Worm (Caenorhabditis elegans) whole organism, L4 larva: ENCODE data around the gene saps-1.

Experiments used
- D1046.2 ChIP-seq: fragments of 200-800 bp; sonication (Bioruptor generic); IDR thresholded peaks from 2 replicates; pipeline ENCODE4 v1.3.6; 2022; ENCODE audit warnings: missing genetic modification characterization, missing compliant biosample characterization
- F26F4.8 ChIP-seq: fragments of 200-800 bp; sonication (Bioruptor generic); conservative IDR thresholded peaks from 2 replicates; pipeline ENCODE4 v1.3.6; 2022; ENCODE audit warnings: missing genetic modification characterization, missing compliant biosample characterization
- F49E8.2 ChIP-seq: sonication (generic microtip); optimal IDR thresholded peaks from 2 replicates; lab custom pipeline; 2016; ENCODE audit warnings: missing compliant biosample characterization, mild to moderate bottlenecking, missing genetic modification characterization, borderline replicate concordance
- R02D3.7 ChIP-seq: fragments of 150-350 bp; sonication (generic microtip); optimal IDR thresholded peaks from 3 replicates; lab custom pipeline; 2014; ENCODE audit warnings: missing biosample characterization, missing genetic modification characterization
- T26A8.4 ChIP-seq: fragments of 200-800 bp; sonication (Bioruptor generic); IDR thresholded peaks from 2 replicates; pipeline ENCODE4 v1.3.6; 2022; ENCODE audit warnings: missing genetic modification characterization, missing compliant biosample characterization
- Y48G9A.11 ChIP-seq: fragments of 200-800 bp; sonication (Bioruptor generic); IDR thresholded peaks from 2 replicates; pipeline ENCODE4 v1.3.6; 2022; ENCODE audit warnings: missing genetic modification reagents, missing genetic modification characterization, missing compliant biosample characterization
- Y75B8A.6 ChIP-seq: fragments of 200-800 bp; sonication (Bioruptor generic); IDR thresholded peaks from 2 replicates; pipeline ENCODE4 v1.3.6; 2022; ENCODE audit warnings: missing genetic modification reagents, missing genetic modification characterization, missing compliant biosample characterization
- aha-1 ChIP-seq: fragments of 150-350 bp; peaks from one replicate; lab custom pipeline; 2014; ENCODE audit warnings: missing biosample characterization, missing genetic modification characterization
- aly-2 ChIP-seq: sonication (generic microtip); optimal IDR thresholded peaks from 2 replicates; lab custom pipeline; 2018; ENCODE audit warnings: missing biosample characterization, missing genetic modification characterization
- ama-1 ChIP-seq: fragments of 150-350 bp; optimal IDR thresholded peaks from 2 replicates; lab custom pipeline; 2014; ENCODE audit warnings: inconsistent platforms, mixed read lengths
- attf-4 ChIP-seq: sonication (generic microtip); optimal IDR thresholded peaks from 3 replicates; lab custom pipeline; 2017; ENCODE audit warnings: missing biosample characterization, missing genetic modification characterization
- ceh-44 ChIP-seq: fragments of 200-800 bp; sonication (Bioruptor generic); IDR thresholded peaks from 2 replicates; pipeline ENCODE4 v1.3.6; 2022; ENCODE audit warnings: missing genetic modification reagents, missing genetic modification characterization, missing compliant biosample characterization
- ceh-62 ChIP-seq: sonication (generic microtip); optimal IDR thresholded peaks from 2 replicates; lab custom pipeline; 2017; ENCODE audit warnings: missing biosample characterization, missing genetic modification characterization
- ces-1 ChIP-seq: fragments of 150-350 bp; sonication (generic microtip); optimal IDR thresholded peaks from 4 replicates; lab custom pipeline; 2014; ENCODE audit warnings: missing biosample characterization, missing genetic modification reagents, missing genetic modification characterization
- ctbp-1 ChIP-seq: fragments of 200-800 bp; sonication (Bioruptor generic); IDR thresholded peaks from 2 replicates; pipeline ENCODE4 v1.3.6; 2022; ENCODE audit warnings: missing genetic modification reagents, missing genetic modification characterization, missing compliant biosample characterization
- daf-12 ChIP-seq: fragments of 150-350 bp; optimal IDR thresholded peaks from 2 replicates; lab custom pipeline; 2014; ENCODE audit warnings: missing biosample characterization, missing genetic modification reagents, missing genetic modification characterization
- daf-16 ChIP-seq, 3 experiments: sonication (generic microtip); optimal IDR thresholded peaks; 2 replicates each; lab custom pipeline; 2016 to 2017; ENCODE audit warnings: missing genetic modification characterization in 3 of 3, missing genetic modification reagents in 3 of 3, mild to moderate bottlenecking in 2 of 3, missing compliant biosample characterization in 2 of 3, missing biosample characterization in 1 of 3, moderate library complexity in 1 of 3
- daf-19 ChIP-seq: fragments of 200-800 bp; sonication (Bioruptor generic); conservative IDR thresholded peaks from 2 replicates; pipeline ENCODE4 v1.3.6; 2022; ENCODE audit warnings: missing genetic modification characterization, missing compliant biosample characterization
- daf-8 ChIP-seq: fragments of 200-800 bp; sonication (Bioruptor generic); IDR thresholded peaks from 2 replicates; pipeline ENCODE4 v1.3.6; 2022; ENCODE audit warnings: missing genetic modification characterization, missing compliant biosample characterization
- dmd-9 ChIP-seq: fragments of 200-800 bp; sonication (Bioruptor generic); IDR thresholded peaks from 2 replicates; pipeline ENCODE4 v1.3.6; 2022; ENCODE audit warnings: missing genetic modification reagents, missing genetic modification characterization, missing compliant biosample characterization
- dpl-1 ChIP-seq: fragments of 150-350 bp; optimal IDR thresholded peaks from 2 replicates; lab custom pipeline; 2014; ENCODE audit warnings: missing biosample characterization, missing genetic modification reagents, missing genetic modification characterization
- dve-1 ChIP-seq: sonication (generic microtip); optimal IDR thresholded peaks from 2 replicates; lab custom pipeline; 2017; ENCODE audit warnings: antibody characterized with exemption, mild to moderate bottlenecking, missing genetic modification characterization, missing compliant biosample characterization; ENCODE audit not compliant: insufficient read depth
- hlh-11 ChIP-seq: fragments of 200-800 bp; sonication (Bioruptor generic); optimal IDR thresholded peaks from 2 replicates; lab custom pipeline; 2018; ENCODE audit warnings: mild to moderate bottlenecking, missing genetic modification characterization, missing compliant biosample characterization
- hmg-1.1 ChIP-seq: fragments of 200-800 bp; sonication (Bioruptor generic); IDR thresholded peaks from 2 replicates; pipeline ENCODE4 v1.3.6; 2022; ENCODE audit warnings: missing genetic modification reagents, missing genetic modification characterization, missing compliant biosample characterization
- lin-1 ChIP-seq: fragments of 200-800 bp; sonication (Bioruptor generic); IDR thresholded peaks from 2 replicates; pipeline ENCODE4 v1.3.6; 2022; ENCODE audit warnings: missing genetic modification reagents, missing genetic modification characterization, missing compliant biosample characterization
- lin-29 ChIP-seq: fragments of 200-800 bp; sonication (Bioruptor generic); IDR thresholded peaks from 2 replicates; pipeline ENCODE4 v1.3.6; 2022; ENCODE audit warnings: missing genetic modification reagents, missing genetic modification characterization, missing compliant biosample characterization
- lin-39 ChIP-seq: fragments of 150-350 bp; optimal IDR thresholded peaks from 2 replicates; lab custom pipeline; 2014; ENCODE audit warnings: missing biosample characterization, missing genetic modification reagents, missing genetic modification characterization
- lsy-2 ChIP-seq, 2 experiments: fragments of 150-350 bp in 1 of 2; sonication (generic microtip) in 1 of 2; optimal IDR thresholded peaks; 2 replicates each; lab custom pipeline; 2014 to 2017; ENCODE audit warnings: missing biosample characterization in 2 of 2, missing genetic modification characterization in 2 of 2
- madf-5 ChIP-seq, 2 experiments: fragments of 200-800 bp; sonication (Bioruptor generic); IDR thresholded peaks; 2 replicates each; pipeline ENCODE4 v1.3.6; 2022; ENCODE audit warnings: missing compliant biosample characterization in 2 of 2, missing genetic modification characterization in 2 of 2
- mdl-1 ChIP-seq, 2 experiments: fragments of 150-350 bp in 1 of 2; sonication (generic microtip) in 1 of 2; optimal IDR thresholded peaks; 2 replicates each; lab custom pipeline; 2014 to 2017; ENCODE audit warnings: missing biosample characterization in 2 of 2, missing genetic modification characterization in 2 of 2
- mes-2 ChIP-seq: sonication (generic microtip); optimal IDR thresholded peaks from 2 replicates; lab custom pipeline; 2016; ENCODE audit warnings: missing genotype, mild to moderate bottlenecking, missing genetic modification characterization, missing compliant biosample characterization; ENCODE audit not compliant: poor library complexity, severe bottlenecking
- mxl-2 ChIP-seq: fragments of 200-800 bp; sonication (Bioruptor generic); conservative IDR thresholded peaks from 2 replicates; pipeline ENCODE4 v1.3.6; 2022; ENCODE audit warnings: missing genetic modification reagents, missing genetic modification characterization, missing compliant biosample characterization
- mxl-3 ChIP-seq: fragments of 200-800 bp; sonication (Bioruptor generic); optimal IDR thresholded peaks from 2 replicates; lab custom pipeline; 2018; ENCODE audit warnings: mild to moderate bottlenecking, missing genetic modification characterization, missing compliant biosample characterization
- nhr-10 ChIP-seq: fragments of 150-350 bp; optimal IDR thresholded peaks from 2 replicates; lab custom pipeline; 2014; ENCODE audit warnings: missing biosample characterization, missing genetic modification characterization
- nhr-111 ChIP-seq: fragments of 200-800 bp; sonication (Bioruptor generic); optimal IDR thresholded peaks from 2 replicates; lab custom pipeline; 2018; ENCODE audit warnings: mild to moderate bottlenecking, missing genetic modification characterization, missing compliant biosample characterization
- nhr-25 ChIP-seq: sonication (generic microtip); optimal IDR thresholded peaks from 2 replicates; lab custom pipeline; 2017; ENCODE audit warnings: missing genetic modification characterization, mild to moderate bottlenecking, missing compliant biosample characterization, antibody characterized with exemption, moderate library complexity, borderline replicate concordance; ENCODE audit not compliant: insufficient read depth
- nhr-28 ChIP-seq: fragments of 150-350 bp; optimal IDR thresholded peaks from 2 replicates; lab custom pipeline; 2014; ENCODE audit warnings: missing biosample characterization, missing genetic modification characterization
- nhr-42 ChIP-seq: fragments of 200-800 bp; sonication (Bioruptor generic); IDR thresholded peaks from 2 replicates; pipeline ENCODE4 v1.3.6; 2022; ENCODE audit warnings: missing genetic modification characterization, missing compliant biosample characterization
- nhr-48 ChIP-seq: sonication (generic microtip); optimal IDR thresholded peaks from 2 replicates; lab custom pipeline; 2016; ENCODE audit warnings: mild to moderate bottlenecking, missing genetic modification characterization, missing compliant biosample characterization
- nhr-6 ChIP-seq: fragments of 150-350 bp; optimal IDR thresholded peaks from 2 replicates; lab custom pipeline; 2014; ENCODE audit warnings: missing biosample characterization, missing genetic modification characterization
- rbr-2 ChIP-seq: sonication (generic microtip); optimal IDR thresholded peaks from 2 replicates; lab custom pipeline; 2016; ENCODE audit warnings: missing genotype, missing genetic modification characterization, missing compliant biosample characterization
- saeg-2 ChIP-seq: fragments of 200-800 bp; sonication (Bioruptor generic); IDR thresholded peaks from 2 replicates; pipeline ENCODE4 v1.3.6; 2022; ENCODE audit warnings: missing genetic modification reagents, missing genetic modification characterization, missing compliant biosample characterization
- snpc-1.2 ChIP-seq: fragments of 200-800 bp; sonication (Bioruptor generic); IDR thresholded peaks from 2 replicates; pipeline ENCODE4 v1.3.6; 2022; ENCODE audit warnings: missing genetic modification reagents, missing genetic modification characterization, missing compliant biosample characterization
- spr-1 ChIP-seq: sonication (generic microtip); optimal IDR thresholded peaks from 2 replicates; lab custom pipeline; 2016; ENCODE audit warnings: mild to moderate bottlenecking, missing genetic modification characterization, missing compliant biosample characterization
- spr-3 ChIP-seq: fragments of 200-800 bp; sonication (Bioruptor generic); optimal IDR thresholded peaks from 2 replicates; lab custom pipeline; 2018; ENCODE audit warnings: mild to moderate bottlenecking, missing genetic modification characterization, missing compliant biosample characterization
- tra-1 ChIP-seq: fragments of 200-800 bp; sonication (Bioruptor generic); IDR thresholded peaks from 2 replicates; pipeline ENCODE4 v1.3.6; 2022; ENCODE audit warnings: missing genetic modification reagents, missing genetic modification characterization, missing compliant biosample characterization
- unc-130 ChIP-seq: sonication (generic microtip); optimal IDR thresholded peaks from 2 replicates; lab custom pipeline; 2016; ENCODE audit warnings: missing genetic modification reagents, missing genetic modification characterization, missing compliant biosample characterization
- zag-1 ChIP-seq: fragments of 150-350 bp; optimal IDR thresholded peaks from 2 replicates; lab custom pipeline; 2014; ENCODE audit warnings: missing biosample characterization, missing genetic modification characterization

The saps-1 gene

ce11 chrII:11345570-11346029 is 48.1 kb downstream of the saps-1 start, which contains the start of gene nduf-11 (continued):
- TF ChIP-seq ceh-62 (tag; lab: Kevin White, UChicago), result no peak
- no peak for TF ChIP-seq zag-1
- TF ChIP-seq aha-1, result peak; percentile 96
- TF ChIP-seq attf-4, result no peak
- no peak for TF ChIP-seq nhr-111 (GFP tag; lab: Kevin White, UChicago)
- peak; percentile 97 for TF ChIP-seq dpl-1
- TF ChIP-seq daf-8 (GFP tag; lab: Robert Waterston, UW), result no peak
- peak; percentile 80 for TF ChIP-seq T26A8.4
- 0 out of 2 replicates have a peak, but pooled peaks have one; percentile 41 for TF ChIP-seq lin-29 (GFP tag; lab: Robert Waterston, UW)
- TF ChIP-seq dmd-9 (GFP tag; lab: Robert Waterston, UW), result no peak
- TF ChIP-seq lin-39 (tag; lab: Kevin White, UChicago), result no peak
- TF ChIP-seq F49E8.2 (tag; lab: Kevin White, UChicago), result peak; percentile 41
- TF ChIP-seq snpc-1.2 (GFP tag; lab: Robert Waterston, UW), result 0 out of 2 replicates have a peak, but pooled peaks have one; percentile 28
- no peak for TF ChIP-seq ceh-44 (GFP tag; lab: Robert Waterston, UW)
- TF ChIP-seq R02D3.7 (tag; lab: Kevin White, UChicago), result no peak
- no peak for TF ChIP-seq Y75B8A.6
- TF ChIP-seq D1046.2 (GFP tag; lab: Robert Waterston, UW), result no peak
- TF ChIP-seq unc-130 (GFP tag; lab: Kevin White, UChicago), result peak; percentile 28
- peak in 1 of 2 experiments; percentile 19 for TF ChIP-seq mdl-1 (tag; optimal IDR thresholded peaks at IDR 0.05; lab: Kevin White, UChicago)
- no peak for TF ChIP-seq madf-5 (GFP tag; IDR thresholded peaks at IDR 0.05; lab: Robert Waterston, UW)
- TF ChIP-seq daf-19 (GFP tag; lab: Robert Waterston, UW), result no peak
- TF ChIP-seq spr-1 (tag; lab: Kevin White, UChicago), result peak; percentile 56
- no peak for TF ChIP-seq ces-1 (GFP tag; lab: Kevin White, UChicago)
- TF ChIP-seq nhr-28 (tag; lab: Kevin White, UChicago), result peak; percentile 51
- TF ChIP-seq lsy-2 (tag; optimal IDR thresholded peaks at IDR 0.05; lab: Kevin White, UChicago), result peak; percentile 6 to 92
- TF ChIP-seq nhr-48 (tag; lab: Kevin White, UChicago), result peak; percentile 51
- no peak for TF ChIP-seq saeg-2 (GFP tag; lab: Robert Waterston, UW)
- TF ChIP-seq mxl-2, result no peak
- TF ChIP-seq lin-1, result no peak
- TF ChIP-seq ctbp-1 (GFP tag; lab: Robert Waterston, UW), result peak; percentile 62; the same call in 1 of the 2 replicates
- TF ChIP-seq nhr-42, result peak; percentile 25; the same call in 1 of the 2 replicates
- peak; percentile 84 for TF ChIP-seq dve-1 (tag; lab: Kevin White, UChicago)
- TF ChIP-seq hlh-11 (tag; lab: Kevin White, UChicago), result peak; percentile 78
- peak; percentile 77 for TF ChIP-seq rbr-2 (tag; lab: Kevin White, UChicago)
- peak; percentile 27 for TF ChIP-seq spr-3 (GFP tag; lab: Kevin White, UChicago)
- no peak for TF ChIP-seq F26F4.8 (GFP tag; lab: Robert Waterston, UW)
- no peak for TF ChIP-seq Y48G9A.11 (GFP tag; lab: Robert Waterston, UW)
- TF ChIP-seq daf-12 (tag; lab: Kevin White, UChicago), result no peak
- TF ChIP-seq mxl-3 (GFP tag; lab: Kevin White, UChicago), result no peak
- TF ChIP-seq hmg-1.1, result peak; percentile 61
- TF ChIP-seq mes-2, result peak; percentile 86
- no peak for TF ChIP-seq nhr-10 (tag; lab: Kevin White, UChicago)
- TF ChIP-seq aly-2 (tag; lab: Kevin White, UChicago), result no peak
- peak in 1 of 2 experiments; percentile 57 for TF ChIP-seq daf-16 (GFP tag; optimal IDR thresholded peaks at IDR 0.05; lab: Kevin White, UChicago)
- peak; percentile 63 for TF ChIP-seq daf-16 (tag; optimal IDR thresholded peaks at IDR 0.05; lab: Kevin White, UChicago)
- no peak for TF ChIP-seq tra-1 (GFP tag; lab: Robert Waterston, UW)
- peak; percentile 18 for TF ChIP-seq ama-1 (lab: Kevin White, UChicago)
- TF ChIP-seq nhr-6 (tag; lab: Kevin White, UChicago), result peak; percentile 75
- no peak for TF ChIP-seq nhr-25 (tag; lab: Kevin White, UChicago)
